Fruit fly (Drosophila melanogaster) whole organism, embryonic: ENCODE results near the gene CG10301.
A peak's percentile ranks its signal among the peaks of the same experiment; 100 is the strongest.

Experiments
- Awh ChIP-seq: fragments of 200-800 bp; sonication (Bioruptor generic); IDR thresholded peaks from 2 replicates; pipeline ENCODE4, ENCODE4 v1.3.6; 2022; ENCODE audit warnings: missing biosample characterization, missing genetic modification characterization
- C15 ChIP-seq: fragments of 200-800 bp; sonication (Bioruptor generic); IDR thresholded peaks from 3 replicates; pipeline ENCODE4 v1.3.6; 2022; ENCODE audit warnings: missing biosample characterization, missing genetic modification characterization
- CG10431 ChIP-seq: fragments of 200-800 bp; sonication (Bioruptor generic); optimal IDR thresholded peaks from 3 replicates; lab custom pipeline; 2018; ENCODE audit warnings: missing biosample characterization, mild to moderate bottlenecking, missing genetic modification characterization
- CG13624 ChIP-seq: fragments of 200-800 bp; sonication (Bioruptor generic); optimal IDR thresholded peaks from 2 replicates; lab custom pipeline; 2016; ENCODE audit warnings: missing biosample characterization, missing genetic modification characterization
- CG13894 ChIP-seq: fragments of 200-800 bp; sonication (Bioruptor generic); optimal IDR thresholded peaks from 3 replicates; lab custom pipeline; 2018; ENCODE audit warnings: missing biosample characterization, mild to moderate bottlenecking, missing genetic modification characterization, moderate library complexity
- CG16779 ChIP-seq: fragments of 200-800 bp; sonication (Bioruptor generic); IDR thresholded peaks from 2 replicates; pipeline ENCODE4 v1.3.6; 2022; ENCODE audit warnings: missing biosample characterization, missing genetic modification characterization
- CG18619 ChIP-seq: fragments of 200-800 bp; sonication (Bioruptor generic); optimal IDR thresholded peaks from 3 replicates; lab custom pipeline; 2017; ENCODE audit warnings: missing biosample characterization, mild to moderate bottlenecking, missing genetic modification characterization
- CG31441 ChIP-seq: fragments of 200-800 bp; sonication (Bioruptor generic); IDR thresholded peaks from 2 replicates; pipeline ENCODE4 v1.3.6; 2022; ENCODE audit warnings: missing biosample characterization, missing genetic modification characterization
- CG3281 ChIP-seq: fragments of 200-800 bp; sonication (Bioruptor generic); optimal IDR thresholded peaks from 3 replicates; lab custom pipeline; 2017; ENCODE audit warnings: missing biosample characterization, mild to moderate bottlenecking, missing genetic modification characterization
- CG3726 ChIP-seq: fragments of 200-800 bp; sonication (Bioruptor generic); IDR thresholded peaks from 3 replicates; pipeline ENCODE4, ENCODE4 v1.3.6; 2022; ENCODE audit warnings: missing biosample characterization, missing genetic modification characterization
- CG3847 ChIP-seq: fragments of 200-800 bp; sonication (Bioruptor generic); IDR thresholded peaks from 2 replicates; pipeline ENCODE4 v1.3.6; 2022; ENCODE audit warnings: missing biosample characterization, missing genetic modification characterization
- CG4424 ChIP-seq: fragments of 200-800 bp; sonication (Bioruptor generic); optimal IDR thresholded peaks from 3 replicates; lab custom pipeline; 2016; ENCODE audit warnings: missing biosample characterization, missing genetic modification characterization
- CG4707 ChIP-seq: fragments of 200-800 bp; sonication (Bioruptor generic); optimal IDR thresholded peaks from 2 replicates; lab custom pipeline; 2018; ENCODE audit warnings: missing biosample characterization, mild to moderate bottlenecking, missing genetic modification characterization, moderate library complexity
- CG6254 ChIP-seq: fragments of 200-800 bp; sonication (Bioruptor generic); optimal IDR thresholded peaks from 3 replicates; lab custom pipeline; 2017; ENCODE audit warnings: mild to moderate bottlenecking, missing biosample characterization, missing genetic modification reagents, missing genetic modification characterization
- CG6683 ChIP-seq: fragments of 200-800 bp; sonication (Bioruptor generic); optimal IDR thresholded peaks from 2 replicates; lab custom pipeline; 2017; ENCODE audit warnings: missing biosample characterization, mild to moderate bottlenecking, missing genetic modification characterization, missing genetic modification reagents
- CG6765 ChIP-seq: fragments of 200-800 bp; sonication (Bioruptor generic); optimal IDR thresholded peaks from 3 replicates; lab custom pipeline; 2017; ENCODE audit warnings: missing biosample characterization, mild to moderate bottlenecking, missing genetic modification characterization
- CG7987 ChIP-seq: fragments of 200-800 bp; sonication (Bioruptor generic); optimal IDR thresholded peaks from 2 replicates; lab custom pipeline; 2018; ENCODE audit warnings: missing biosample characterization, mild to moderate bottlenecking, missing genetic modification characterization, moderate library complexity
- CG8281 ChIP-seq: fragments of 200-800 bp; sonication (Bioruptor generic); optimal IDR thresholded peaks from 2 replicates; lab custom pipeline; 2018; ENCODE audit warnings: missing biosample characterization, mild to moderate bottlenecking, missing genetic modification characterization, moderate library complexity
- CG8359 ChIP-seq: fragments of 200-800 bp; sonication (Bioruptor generic); optimal IDR thresholded peaks from 2 replicates; lab custom pipeline; 2017; ENCODE audit warnings: missing biosample characterization, mild to moderate bottlenecking, missing genetic modification characterization, borderline replicate concordance
- CG9437 ChIP-seq: fragments of 200-800 bp; sonication (Bioruptor generic); optimal IDR thresholded peaks from 2 replicates; lab custom pipeline; 2018; ENCODE audit warnings: missing biosample characterization, mild to moderate bottlenecking, missing genetic modification characterization
- CG9797 ChIP-seq: fragments of 200-800 bp; sonication (Bioruptor generic); optimal IDR thresholded peaks from 3 replicates; lab custom pipeline; 2018; ENCODE audit warnings: missing biosample characterization, mild to moderate bottlenecking, missing genetic modification characterization
- CTCF ChIP-seq: fragments of 200-800 bp; sonication (Bioruptor generic); optimal IDR thresholded peaks from 2 replicates; lab custom pipeline; 2017; ENCODE audit warnings: missing biosample characterization, mild to moderate bottlenecking, missing genetic modification characterization, moderate library complexity
- D ChIP-seq, 2 experiments: fragments of 200-800 bp in 1 of 2; fragments of >200 bp in 1 of 2; sonication (Bioruptor generic) in 1 of 2; optimal IDR thresholded peaks; 2 replicates in 1 of 2; 3 replicates in 1 of 2; lab custom pipeline; 2017; ENCODE audit warnings: mild to moderate bottlenecking in 1 of 2, missing biosample characterization in 1 of 2, missing genetic modification characterization in 1 of 2, missing genetic modification reagents in 1 of 2
- Dad ChIP-seq: fragments of 200-800 bp; sonication (Bioruptor generic); optimal IDR thresholded peaks from 3 replicates; lab custom pipeline; 2016; ENCODE audit warnings: missing biosample characterization, missing genetic modification characterization
- Dip2 ChIP-seq: fragments of 200-800 bp; sonication (Bioruptor generic); IDR thresholded peaks from 2 replicates; pipeline ENCODE4 v1.3.6; 2022; ENCODE audit warnings: missing biosample characterization, missing genetic modification characterization
- Ets65A ChIP-seq: fragments of 200-800 bp; sonication (Bioruptor generic); peaks from one replicate; lab custom pipeline; 2016; ENCODE audit warnings: missing biosample characterization, missing genetic modification characterization
- Hmx ChIP-seq: fragments of 200-800 bp; sonication (Bioruptor generic); optimal IDR thresholded peaks from 2 replicates; lab custom pipeline; 2016; ENCODE audit warnings: missing biosample characterization, missing genetic modification characterization
- Hr51 ChIP-seq, 2 experiments: fragments of 200-800 bp; sonication (Bioruptor generic); optimal IDR thresholded peaks; 2 replicates in 1 of 2; 3 replicates in 1 of 2; lab custom pipeline; 2016 to 2018; ENCODE audit warnings: missing biosample characterization in 2 of 2, missing genetic modification characterization in 2 of 2, mild to moderate bottlenecking in 1 of 2, moderate library complexity in 1 of 2
- Side ChIP-seq: fragments of 200-800 bp; sonication (Bioruptor generic); optimal IDR thresholded peaks from 2 replicates; lab custom pipeline; 2016; ENCODE audit warnings: missing biosample characterization, missing genetic modification characterization
- TFAM ChIP-seq: fragments of 200-800 bp; sonication (Bioruptor generic); optimal IDR thresholded peaks from 2 replicates; lab custom pipeline; 2017; ENCODE audit warnings: missing biosample characterization, missing genetic modification characterization, inconsistent platforms
- bab2 ChIP-seq: fragments of 200-800 bp; sonication (Bioruptor generic); optimal IDR thresholded peaks from 2 replicates; lab custom pipeline; 2016; ENCODE audit warnings: missing biosample characterization, missing genetic modification characterization
- cato ChIP-seq: fragments of 200-800 bp; sonication (Bioruptor generic); optimal IDR thresholded peaks from 2 replicates; lab custom pipeline; 2016; ENCODE audit warnings: missing biosample characterization, missing genetic modification characterization, borderline replicate concordance
- chinmo ChIP-seq: fragments of 200-800 bp; sonication (Bioruptor generic); IDR thresholded peaks from 4 replicates; pipeline ENCODE4 v1.3.6; 2022; ENCODE audit warnings: missing biosample characterization, missing genetic modification characterization; ENCODE audit not compliant: partially characterized antibody
- danr ChIP-seq: fragments of 200-800 bp; sonication (Bioruptor generic); IDR thresholded peaks from 2 replicates; pipeline ENCODE4 v1.3.6; 2022; ENCODE audit warnings: missing biosample characterization, missing genetic modification characterization
- emc ChIP-seq: fragments of 200-800 bp; sonication (Bioruptor generic); optimal IDR thresholded peaks from 2 replicates; lab custom pipeline; 2016; ENCODE audit warnings: missing biosample characterization, missing genetic modification characterization
- ems ChIP-seq: fragments of 200-800 bp; sonication (Bioruptor generic); optimal IDR thresholded peaks from 3 replicates; lab custom pipeline; 2016; ENCODE audit warnings: missing biosample characterization, missing genetic modification characterization
- fd64A ChIP-seq: fragments of 200-800 bp; sonication (Bioruptor generic); optimal IDR thresholded peaks from 3 replicates; lab custom pipeline; 2018; ENCODE audit warnings: missing biosample characterization, mild to moderate bottlenecking, missing genetic modification characterization
- fru ChIP-seq: fragments of >200 bp; optimal IDR thresholded peaks from 2 replicates; lab custom pipeline; 2017
- gce ChIP-seq: fragments of 200-800 bp; sonication (Bioruptor generic); IDR thresholded peaks from 3 replicates; pipeline ENCODE4 v1.3.6; 2022; ENCODE audit warnings: missing biosample characterization, missing genetic modification characterization
- hkb ChIP-seq, 2 experiments: fragments of 200-800 bp in 1 of 2; fragments of >200 bp in 1 of 2; sonication (Bioruptor generic) in 1 of 2; IDR thresholded peaks in 1 of 2; optimal IDR thresholded peaks in 1 of 2; 2 replicates each; pipeline versions ENCODE4 v1.3.6 to Lab custom; 2017 to 2022; ENCODE audit warnings: missing biosample characterization in 1 of 2, missing genetic modification characterization in 1 of 2
- inv ChIP-seq: fragments of 200-800 bp; sonication (Bioruptor generic); IDR thresholded peaks from 2 replicates; pipeline ENCODE4 v1.3.6; 2022; ENCODE audit warnings: missing biosample characterization, missing genetic modification characterization; ENCODE audit not compliant: partially characterized antibody
- jing ChIP-seq: fragments of 200-800 bp; sonication (Bioruptor generic); optimal IDR thresholded peaks from 2 replicates; lab custom pipeline; 2018; ENCODE audit warnings: missing biosample characterization, mild to moderate bottlenecking, missing genetic modification characterization
- nau ChIP-seq: fragments of 200-800 bp; sonication (Bioruptor generic); optimal IDR thresholded peaks from 3 replicates; lab custom pipeline; 2017; ENCODE audit warnings: missing biosample characterization, mild to moderate bottlenecking, missing genetic modification characterization, missing genetic modification reagents
- p53 ChIP-seq: fragments of 200-800 bp; sonication (Bioruptor generic); optimal IDR thresholded peaks from 2 replicates; lab custom pipeline; 2016; ENCODE audit warnings: missing biosample characterization, missing genetic modification characterization
- repo ChIP-seq: fragments of 200-800 bp; sonication (Bioruptor generic); optimal IDR thresholded peaks from 2 replicates; lab custom pipeline; 2016; ENCODE audit warnings: missing biosample characterization, missing genetic modification characterization
- ro ChIP-seq: fragments of 200-800 bp; sonication (Bioruptor generic); IDR thresholded peaks from 2 replicates; pipeline ENCODE4 v1.3.6; 2022; ENCODE audit warnings: missing biosample characterization, missing genetic modification characterization
- shn ChIP-seq: fragments of 200-800 bp; sonication (Bioruptor generic); optimal IDR thresholded peaks from 3 replicates; lab custom pipeline; 2016; ENCODE audit warnings: missing biosample characterization, missing genetic modification characterization
- sima ChIP-seq: fragments of 200-800 bp; sonication (Bioruptor generic); optimal IDR thresholded peaks from 2 replicates; lab custom pipeline; 2016; ENCODE audit warnings: missing biosample characterization, missing genetic modification characterization
- slbo ChIP-seq: fragments of 200-800 bp; sonication (Bioruptor generic); IDR thresholded peaks from 2 replicates; pipeline ENCODE4 v1.3.6; 2022; ENCODE audit warnings: missing biosample characterization, missing genetic modification characterization

CG10301 gene

DNA sequence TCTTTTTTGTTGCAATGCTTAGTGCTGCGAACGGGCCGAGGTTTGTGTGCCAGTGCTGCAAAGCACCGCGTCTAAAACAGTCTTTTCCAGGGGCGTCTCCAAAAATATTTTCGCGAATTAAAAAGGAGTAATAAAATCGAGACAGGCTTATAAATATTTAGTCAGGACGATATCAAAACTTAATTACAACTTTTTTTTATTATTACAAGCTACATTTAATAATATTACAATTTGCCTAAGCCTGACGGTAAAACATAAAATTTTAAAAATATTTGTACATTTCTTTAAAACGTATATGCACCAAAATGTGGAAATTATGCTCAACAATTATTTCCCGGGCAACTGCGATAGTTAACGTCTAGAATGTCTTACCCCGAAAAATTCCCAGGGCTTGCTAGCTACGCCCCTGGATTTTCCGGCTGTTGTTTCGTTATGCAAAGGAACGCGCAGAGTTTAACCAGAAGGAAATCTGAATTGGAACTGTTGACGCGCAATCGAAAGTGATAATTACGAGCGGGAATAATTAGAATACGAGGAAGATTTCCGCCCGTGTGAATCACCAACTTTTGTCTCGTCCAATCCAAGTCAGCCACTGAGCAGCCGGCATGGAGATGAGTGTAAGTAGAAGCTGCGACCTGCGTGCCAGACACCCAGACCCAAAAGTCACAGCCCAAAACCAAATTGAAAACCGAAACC lies 48.1 kb downstream of the CG10301 start, which contains the start of the genes PTPMT1 and Hrd3 (continued):
- TF ChIP-seq ems (GFP tag; lab: Kevin White, UChicago) (peak; percentile 98), Dip2 (peak; percentile 70), CG6765 (GFP tag; lab: Kevin White, UChicago) (peak; percentile 97), TFAM (GFP tag; lab: Kevin White, UChicago) (peak; percentile 88), CG9797 (GFP tag; lab: Kevin White, UChicago) (peak; percentile 55), CG4424 (GFP tag; lab: Kevin White, UChicago) (peak; percentile 99), cato (GFP tag; lab: Kevin White, UChicago) (peak; percentile 98), Ets65A (peak; percentile 100), hkb (optimal IDR thresholded peaks at IDR 0.05; lab: Kevin White, UChicago) (peak; percentile 69), hkb (GFP tag; IDR thresholded peaks at IDR 0.05; lab: Robert Waterston, UW) (peak; percentile 96), CG18619 (GFP tag; lab: Kevin White, UChicago) (peak; percentile 99), Dad (GFP tag; lab: Kevin White, UChicago) (peak; percentile 97), Hr51 (GFP tag; optimal IDR thresholded peaks at IDR 0.05; lab: Kevin White, UChicago) (peak; percentile 98 to 99), fd64A (GFP tag; lab: Kevin White, UChicago) (peak; percentile 84), CG3847 (GFP tag; lab: Robert Waterston, UW) (peak; percentile 98), p53 (GFP tag; lab: Kevin White, UChicago) (peak; percentile 89), CTCF (GFP tag; lab: Kevin White, UChicago) (peak; percentile 76), sima (GFP tag; lab: Kevin White, UChicago) (peak; percentile 91), CG8281 (tag; lab: Kevin White, UChicago) (peak; percentile 93), inv (GFP tag; lab: Robert Waterston, UW) (0 out of 2 replicates have a peak, but pooled peaks have one; percentile 9), chinmo (GFP tag; lab: Robert Waterston, UW) (0 out of 4 replicates have a peak, but pooled peaks have one; percentile 32), emc (peak; percentile 95), CG13894 (peak; percentile 96), ro (peak; percentile 88), CG6254 (GFP tag; lab: Kevin White, UChicago) (peak; percentile 94), bab2 (peak; percentile 98), D (optimal IDR thresholded peaks at IDR 0.05; lab: Kevin White, UChicago) (no peak), D (GFP tag; optimal IDR thresholded peaks at IDR 0.05; lab: Kevin White, UChicago) (peak; percentile 99), jing (GFP tag; lab: Kevin White, UChicago) (peak; percentile 93), shn (GFP tag; lab: Kevin White, UChicago) (peak; percentile 97), CG16779 (GFP tag; lab: Robert Waterston, UW) (peak; percentile 85), CG6683 (GFP tag; lab: Kevin White, UChicago) (peak; percentile 95), Awh (peak; percentile 92), slbo (GFP tag; lab: Robert Waterston, UW) (peak; percentile 98), Hmx (GFP tag; lab: Kevin White, UChicago) (peak; percentile 97), CG4707 (GFP tag; lab: Kevin White, UChicago) (peak; percentile 89), CG10431 (peak; percentile 93), CG9437 (GFP tag; lab: Kevin White, UChicago) (peak; percentile 97), danr (GFP tag; lab: Robert Waterston, UW) (peak; percentile 93), CG3281 (GFP tag; lab: Kevin White, UChicago) (peak; percentile 99), CG7987 (GFP tag; lab: Kevin White, UChicago) (peak; percentile 94), Side (peak; percentile 96), nau (GFP tag; lab: Kevin White, UChicago) (no peak), fru (lab: Kevin White, UChicago) (no peak), CG3726 (GFP tag; lab: Robert Waterston, UW) (peak; percentile 93), CG13624 (GFP tag; lab: Kevin White, UChicago) (peak; percentile 98), repo (GFP tag; lab: Kevin White, UChicago) (peak; percentile 93), C15 (GFP tag; lab: Robert Waterston, UW) (peak; percentile 89; the same call in 2 of the 3 replicates), CG31441 (GFP tag; lab: Robert Waterston, UW) (peak; percentile 99), gce (GFP tag; lab: Robert Waterston, UW) (peak; percentile 87; the same call in 2 of the 3 replicates), CG8359 (GFP tag; lab: Kevin White, UChicago) (peak; percentile 93)
